Worm (Caenorhabditis elegans) whole organism, L3 larva: Measurements from ENCODE around the gene ZK1307.8.

Experiments
- ceh-28 ChIP-seq: fragments of 150-350 bp; optimal IDR thresholded peaks from 2 replicates; lab custom pipeline; 2014; ENCODE audit warnings: missing biosample characterization, missing genetic modification reagents, missing genetic modification characterization
- ceh-82 ChIP-seq: fragments of 150-350 bp; optimal IDR thresholded peaks from 2 replicates; lab custom pipeline; 2014; ENCODE audit warnings: missing biosample characterization, missing genetic modification characterization
- elt-2 ChIP-seq: sonication (generic microtip); optimal IDR thresholded peaks from 2 replicates; lab custom pipeline; 2016; ENCODE audit warnings: missing genetic modification reagents, mild to moderate bottlenecking, missing genetic modification characterization, missing compliant biosample characterization
- eor-1 ChIP-seq, 2 experiments: fragments of 150-350 bp; optimal IDR thresholded peaks; 2 replicates each; lab custom pipeline; 2014 to 2018; ENCODE audit warnings: missing biosample characterization in 2 of 2, missing genetic modification characterization in 2 of 2
- mdl-1 ChIP-seq: fragments of 150-350 bp; optimal IDR thresholded peaks from 2 replicates; lab custom pipeline; 2014; ENCODE audit warnings: missing biosample characterization, missing genetic modification characterization
- nhr-11 ChIP-seq: fragments of 150-350 bp; optimal IDR thresholded peaks from 2 replicates; lab custom pipeline; 2014; ENCODE audit warnings: missing biosample characterization, missing genetic modification characterization
- nhr-12 ChIP-seq: fragments of 150-350 bp; optimal IDR thresholded peaks from 2 replicates; lab custom pipeline; 2014; ENCODE audit warnings: missing biosample characterization, missing genetic modification characterization
- nhr-28 ChIP-seq: fragments of 150-350 bp; optimal IDR thresholded peaks from 2 replicates; lab custom pipeline; 2014; ENCODE audit warnings: missing biosample characterization, missing genetic modification characterization
- nhr-76 ChIP-seq: fragments of 150-350 bp; sonication (generic microtip); optimal IDR thresholded peaks from 5 replicates; lab custom pipeline; 2014; ENCODE audit warnings: missing biosample characterization, missing genetic modification characterization
- unc-62 ChIP-seq: fragments of 150-350 bp; sonication (generic microtip); optimal IDR thresholded peaks from 4 replicates; lab custom pipeline; 2014; ENCODE audit warnings: missing biosample characterization, missing genetic modification reagents, missing genetic modification characterization

DNA sequence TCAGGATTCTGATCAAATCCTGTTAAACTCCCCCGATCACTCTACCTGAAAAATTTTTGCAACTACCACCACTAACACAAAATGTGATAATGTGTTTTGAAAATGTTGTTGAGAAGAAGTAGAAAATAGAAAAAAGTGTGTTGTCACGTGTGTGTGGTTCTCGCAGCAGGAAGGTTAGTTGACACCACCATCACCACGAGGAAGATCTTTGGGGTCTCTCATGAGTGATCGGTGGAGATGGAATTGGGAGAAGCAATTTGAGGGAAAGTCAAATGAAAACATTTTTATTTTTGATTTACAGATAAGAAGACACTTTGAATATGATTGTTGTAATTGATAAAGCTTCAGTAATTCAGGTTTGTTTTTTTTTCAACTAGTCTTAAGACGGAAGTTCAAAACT, 22.7 kb upstream of the ZK1307.8 start:
- TF ChIP-seq nhr-11 (tag; lab: Kevin White, UChicago) (peak; percentile 79), nhr-28 (tag; lab: Kevin White, UChicago) (no peak), ceh-82 (tag; lab: Kevin White, UChicago) (no peak), ceh-28 (tag; lab: Kevin White, UChicago) (no peak), elt-2 (tag; lab: Kevin White, UChicago) (peak; percentile 53), unc-62 (GFP tag; lab: Kevin White, UChicago) (no peak), nhr-76 (tag; lab: Kevin White, UChicago) (no peak), mdl-1 (tag; lab: Kevin White, UChicago) (peak; percentile 40), eor-1 (tag; optimal IDR thresholded peaks at IDR 0.05; lab: Kevin White, UChicago) (no peak), nhr-12 (no peak)
